Worm (Caenorhabditis elegans): ENCODE data around the gene F07E5.7.
"Not testable (repeated sequence)": the region's sequence is repeated elsewhere in the genome, so short reads cannot be mapped to it uniquely, and the experiment has no call there.

DNA sequence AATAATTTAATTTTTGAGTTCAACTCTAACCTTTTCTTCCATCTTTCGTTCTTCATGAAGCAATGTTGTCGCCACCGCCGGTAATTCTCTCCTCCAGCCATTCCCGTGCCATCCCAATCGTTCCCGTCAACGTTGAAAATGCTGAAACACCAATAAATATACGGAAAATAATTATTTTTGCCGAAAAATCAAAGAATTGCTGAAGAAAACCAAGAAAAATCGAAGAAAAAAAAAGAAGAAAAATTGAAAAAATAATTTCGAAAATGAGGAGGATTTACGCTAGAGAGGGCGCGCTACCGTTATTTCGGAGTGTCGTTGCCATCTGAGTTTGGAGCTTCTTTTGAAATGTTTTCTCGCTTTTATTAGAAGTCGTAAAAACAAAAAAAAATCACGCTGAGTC, 47.8 kb downstream of the F07E5.7 start, which contains the start of gene cya-2:
- TF ChIP-seq ceh-82 (tag; optimal IDR thresholded peaks at IDR 0.05); unc-39 (tag; optimal IDR thresholded peaks at IDR 0.05); unc-62 (GFP tag; optimal IDR thresholded peaks at IDR 0.05 in 1 of 2); unc-62 (tag; optimal IDR thresholded peaks at IDR 0.05); hlh-30 (tag; optimal IDR thresholded peaks at IDR 0.05; ENCODE audit: insufficient read depth); duxl-1 (tag; optimal IDR thresholded peaks at IDR 0.05; ENCODE audit: poor library complexity); ama-1 (optimal IDR thresholded peaks at IDR 0.05): not testable (repeated sequence)
